Fruit fly (Drosophila melanogaster): Measurements from ENCODE around the gene Gem4c.

Gem4c gene

DNA sequence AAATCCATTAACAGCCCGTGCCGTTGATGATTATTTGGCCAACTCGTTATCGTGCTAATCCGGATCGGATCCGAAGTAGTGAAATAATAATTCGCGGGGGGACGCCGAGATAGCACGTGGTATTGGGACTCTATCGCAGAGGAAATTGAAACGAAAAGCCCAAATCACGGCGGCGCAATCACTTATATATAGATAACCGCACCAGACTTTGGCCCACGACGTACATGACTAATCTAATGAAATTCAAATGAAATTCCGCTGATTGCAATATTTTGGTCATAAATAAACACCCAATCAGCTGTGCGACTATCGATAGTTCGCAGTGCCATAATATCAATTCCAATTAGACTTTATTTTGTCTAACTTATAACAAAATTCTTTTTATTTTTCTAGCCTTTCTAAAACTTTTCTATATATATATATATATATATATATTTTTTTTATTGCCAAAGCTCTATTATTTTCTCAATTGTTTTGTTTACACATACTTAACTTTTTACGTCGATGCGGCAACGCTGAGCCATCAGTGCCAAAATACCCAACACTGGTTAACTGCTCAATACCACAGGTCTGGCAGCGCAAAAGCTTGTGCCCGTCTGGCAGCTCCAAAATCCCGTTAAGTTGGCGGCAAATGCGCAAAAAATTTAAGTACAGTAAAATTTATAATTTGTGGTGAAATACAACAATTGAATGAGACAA, 23.7 kb downstream of the Gem4c start, which contains the start of gene CG6428 (continued):
- TF ChIP-seq Sox100B (GFP tag; optimal IDR thresholded peaks at IDR 0.05) (no peak), ac (GFP tag; optimal IDR thresholded peaks at IDR 0.05) (no peak), Hr3 (GFP tag; optimal IDR thresholded peaks at IDR 0.05) (peak; percentile 26), HmgD (GFP tag; optimal IDR thresholded peaks at IDR 0.05) (no peak), sd (tag; optimal IDR thresholded peaks at IDR 0.05) (peak; percentile 93), CG42726 (GFP tag; IDR thresholded peaks at IDR 0.05; ENCODE audit: partially characterized antibody) (0 out of 2 replicates have a peak, but pooled peaks have one; percentile 45), CG10274 (GFP tag; optimal IDR thresholded peaks at IDR 0.05) (no peak), ems (GFP tag; optimal IDR thresholded peaks at IDR 0.05) (peak; percentile 18), cato (GFP tag; optimal IDR thresholded peaks at IDR 0.05; ENCODE audit: borderline replicate concordance) (no peak), Nf-YB (GFP tag; optimal IDR thresholded peaks at IDR 0.05) (peak; percentile 46), Gsc (GFP tag; IDR thresholded peaks at IDR 0.05) (no peak), crol (GFP tag; IDR thresholded peaks at IDR 0.05) (no peak), CG31388 (GFP tag; optimal IDR thresholded peaks at IDR 0.05) (no peak), jing (GFP tag; optimal IDR thresholded peaks at IDR 0.05) (no peak), CG10321 (GFP tag; IDR thresholded peaks at IDR 0.05) (no peak), dysf (GFP tag; IDR thresholded peaks at IDR 0.05) (0 out of 3 replicates have a peak, but pooled peaks have one; percentile 19), CG10979 (tag; optimal IDR thresholded peaks at IDR 0.05) (peak; percentile 14), HmgZ (tag; optimal IDR thresholded peaks at IDR 0.05) (peak; percentile 11), lilli (GFP tag; optimal IDR thresholded peaks at IDR 0.05) (peak; percentile 44), zf30C (GFP tag; optimal IDR thresholded peaks at IDR 0.05) (no peak), CG17361 (GFP tag; IDR thresholded peaks at IDR 0.05) (0 out of 3 replicates have a peak, but pooled peaks have one; percentile 38), CG9215 (GFP tag; IDR thresholded peaks at IDR 0.05) (no peak), YL-1 (GFP tag; optimal IDR thresholded peaks at IDR 0.05) (peak; percentile 18), CG3407 (GFP tag; optimal IDR thresholded peaks at IDR 0.05) (no peak), kah (GFP tag; optimal IDR thresholded peaks at IDR 0.05) (no peak), CG8388 (GFP tag; optimal IDR thresholded peaks at IDR 0.05) (peak; percentile 25), lmd (GFP tag; IDR thresholded peaks at IDR 0.05) (peak; percentile 38; the same call in 1 of the 2 replicates), CG15514 (GFP tag; optimal IDR thresholded peaks at IDR 0.05) (peak; percentile 74), Pdp1 (GFP tag; optimal IDR thresholded peaks at IDR 0.05) (peak in 1 of 2 experiments; percentile 7), kni (GFP tag; optimal IDR thresholded peaks at IDR 0.05) (no peak), Hey (tag; optimal IDR thresholded peaks at IDR 0.05) (peak; percentile 3), ara (GFP tag; IDR thresholded peaks at IDR 0.05) (no peak; the same call in 1 of the 2 replicates), Ssrp (tag; optimal IDR thresholded peaks at IDR 0.05) (peak; percentile 25), Nf-YC (tag; optimal IDR thresholded peaks at IDR 0.05) (peak; percentile 79), CG2202 (tag; optimal IDR thresholded peaks at IDR 0.05) (no peak), gro (GFP tag; optimal IDR thresholded peaks at IDR 0.05) (no peak), CG32767 (GFP tag; IDR thresholded peaks at IDR 0.05) (no peak), CG15601 (tag; optimal IDR thresholded peaks at IDR 0.05) (peak; percentile 42), Ptx1 (GFP tag; IDR thresholded peaks at IDR 0.05) (peak; percentile 50), croc (GFP tag; conservative IDR thresholded peaks at IDR 0.05) (no peak), MESR4 (GFP tag; optimal IDR thresholded peaks at IDR 0.05) (peak; percentile 19), mam (GFP tag; optimal IDR thresholded peaks at IDR 0.05) (peak; percentile 57), CG34422 (GFP tag; IDR thresholded peaks at IDR 0.05) (0 out of 3 replicates have a peak, but pooled peaks have one; percentile 42), CG14014 (GFP tag; IDR thresholded peaks at IDR 0.05) (no peak), CG32532 (GFP tag; IDR thresholded peaks at IDR 0.05) (no peak; the same call in 1 of the 2 replicates), ab (GFP tag; optimal IDR thresholded peaks at IDR 0.05) (no peak), CG2712 (tag; optimal IDR thresholded peaks at IDR 0.05) (peak; percentile 52), NFAT (GFP tag; IDR thresholded peaks at IDR 0.05) (peak; percentile 24; the same call in 1 of the 2 replicates), CG10462 (GFP tag; optimal IDR thresholded peaks at IDR 0.05) (peak; percentile 69)
